Fruit fly (Drosophila melanogaster) whole organism, larva: Measurements from ENCODE around the gene CG10584.

Experiments
- noc ChIP-seq: fragments of 200-800 bp; sonication (Bioruptor generic); optimal IDR thresholded peaks from 3 replicates; lab custom pipeline; 2019; ENCODE audit warnings: missing biosample characterization, mild to moderate bottlenecking, missing genetic modification characterization, moderate library complexity

The CG10584 gene

DNA sequence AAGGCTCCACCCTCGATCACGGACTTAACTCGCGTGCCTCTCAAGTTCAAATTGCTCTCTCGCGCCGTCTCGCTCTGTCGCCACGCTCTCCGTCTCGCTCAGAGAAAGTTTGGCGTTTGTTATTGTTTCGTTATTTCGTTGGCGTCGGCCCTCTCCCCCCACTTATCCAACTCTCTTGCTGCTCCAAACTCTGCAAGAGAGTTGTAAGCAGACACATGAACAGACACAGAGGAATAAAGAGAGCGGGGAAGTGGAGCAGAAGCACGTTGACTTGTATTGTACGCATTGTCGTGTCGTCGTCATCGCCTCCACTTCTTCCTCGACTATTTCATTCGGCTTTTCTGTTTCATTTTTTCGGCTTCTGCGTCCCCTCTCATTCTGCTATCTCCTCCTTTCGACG is 7.8 kb downstream of the CG10584 start:
- no peak for TF ChIP-seq noc (tag; lab: Kevin White, UChicago)

DNA sequence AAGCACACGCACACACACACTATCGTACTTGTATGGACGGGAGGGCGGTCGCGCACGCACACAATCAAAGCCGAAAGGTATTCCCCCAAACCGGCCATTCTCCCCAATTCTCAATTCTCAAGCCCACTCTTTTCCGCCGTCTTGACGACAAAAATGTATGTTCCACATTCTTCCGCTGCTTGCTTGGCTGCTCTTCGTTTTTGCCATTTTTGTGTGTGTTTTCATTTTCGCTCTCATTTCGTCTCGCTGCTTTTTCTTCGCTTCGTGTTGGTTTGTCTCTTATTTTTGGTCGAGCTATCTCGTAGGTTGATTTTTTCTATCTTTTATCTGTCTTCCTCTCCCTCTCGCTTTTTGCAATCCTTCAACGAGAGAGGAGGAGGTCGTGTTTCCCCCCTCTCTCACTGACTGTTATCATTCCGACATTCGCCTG is 16.6 kb downstream of the CG10584 start:
- no peak for TF ChIP-seq noc (tag; lab: Kevin White, UChicago)

DNA sequence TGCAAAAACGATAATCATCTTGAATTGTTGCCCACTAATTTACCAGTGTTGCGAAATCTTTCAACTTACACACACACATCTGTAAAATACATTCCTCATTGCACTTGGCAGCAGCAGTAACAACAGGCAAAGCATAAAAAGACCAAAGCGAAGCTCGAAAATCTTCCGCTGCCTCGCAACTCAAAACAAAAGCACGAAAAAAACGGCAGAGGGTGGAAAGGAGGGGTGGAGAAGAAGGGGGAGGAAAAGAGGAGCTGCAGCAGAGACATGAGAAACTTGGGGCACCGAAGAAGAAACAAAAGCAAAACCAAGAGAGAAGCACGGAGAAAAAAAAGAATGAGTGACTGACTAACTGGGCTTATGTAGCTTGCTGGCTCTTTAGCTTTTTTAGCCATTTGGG is 17.7 kb downstream of the CG10584 start:
- TF ChIP-seq noc (tag; lab: Kevin White, UChicago): no peak

DNA sequence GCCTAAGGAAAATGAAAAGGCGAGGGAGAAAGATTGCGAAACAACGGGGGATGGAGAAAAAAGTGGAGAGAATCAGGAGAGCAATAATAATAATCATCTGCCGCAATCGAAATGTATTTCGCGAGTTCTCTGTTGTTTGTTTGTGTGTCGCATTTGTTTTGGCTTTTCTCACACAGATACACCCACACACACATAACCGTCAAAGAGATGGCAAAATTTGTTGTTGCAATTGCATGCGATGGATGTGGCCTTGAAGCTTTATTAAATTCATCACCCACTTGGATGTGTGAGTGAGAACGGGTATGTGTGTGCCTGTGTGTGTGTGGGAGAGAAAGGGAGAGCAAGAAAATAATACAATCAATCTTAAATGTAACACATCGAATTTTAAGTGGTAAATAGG is 19.5 kb downstream of the CG10584 start:
- TF ChIP-seq noc (tag; lab: Kevin White, UChicago): no peak

DNA sequence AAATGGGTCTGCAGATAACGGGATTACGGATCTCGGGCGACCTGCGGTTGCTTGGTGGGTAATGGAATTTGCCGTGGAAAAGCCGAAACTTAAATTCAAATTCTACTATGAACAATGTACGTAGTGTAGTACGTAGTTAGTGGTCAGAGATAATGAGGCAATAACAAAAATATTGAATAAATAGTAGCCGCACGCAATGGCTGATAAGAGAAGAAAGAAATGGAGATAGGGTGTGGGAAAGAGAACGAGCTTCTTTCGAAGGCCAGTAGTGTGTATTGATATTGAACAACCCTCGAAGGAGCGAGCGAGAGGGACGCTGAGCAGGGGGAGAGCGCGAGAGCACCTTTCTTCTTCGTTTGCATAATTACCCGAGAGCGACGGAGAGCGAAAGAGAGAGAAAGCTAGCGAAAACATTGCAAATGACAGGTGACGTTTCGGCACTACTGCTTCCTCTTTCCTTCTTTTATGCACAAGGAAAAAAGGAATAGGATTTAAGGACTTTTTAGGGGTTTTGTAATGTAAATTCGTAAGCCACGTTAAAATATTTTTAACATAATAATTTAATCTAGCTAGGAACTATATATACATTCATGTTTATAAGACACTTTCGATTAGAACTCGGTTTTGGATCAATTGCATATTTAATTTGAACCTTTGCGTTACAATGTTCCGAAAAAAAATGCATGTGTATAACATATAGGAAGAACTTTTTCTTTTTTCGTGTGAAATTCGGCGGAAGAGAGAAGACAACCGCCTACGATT is 20.1 kb downstream of the CG10584 start:
- peak; percentile 17 for TF ChIP-seq noc (tag; lab: Kevin White, UChicago)

DNA sequence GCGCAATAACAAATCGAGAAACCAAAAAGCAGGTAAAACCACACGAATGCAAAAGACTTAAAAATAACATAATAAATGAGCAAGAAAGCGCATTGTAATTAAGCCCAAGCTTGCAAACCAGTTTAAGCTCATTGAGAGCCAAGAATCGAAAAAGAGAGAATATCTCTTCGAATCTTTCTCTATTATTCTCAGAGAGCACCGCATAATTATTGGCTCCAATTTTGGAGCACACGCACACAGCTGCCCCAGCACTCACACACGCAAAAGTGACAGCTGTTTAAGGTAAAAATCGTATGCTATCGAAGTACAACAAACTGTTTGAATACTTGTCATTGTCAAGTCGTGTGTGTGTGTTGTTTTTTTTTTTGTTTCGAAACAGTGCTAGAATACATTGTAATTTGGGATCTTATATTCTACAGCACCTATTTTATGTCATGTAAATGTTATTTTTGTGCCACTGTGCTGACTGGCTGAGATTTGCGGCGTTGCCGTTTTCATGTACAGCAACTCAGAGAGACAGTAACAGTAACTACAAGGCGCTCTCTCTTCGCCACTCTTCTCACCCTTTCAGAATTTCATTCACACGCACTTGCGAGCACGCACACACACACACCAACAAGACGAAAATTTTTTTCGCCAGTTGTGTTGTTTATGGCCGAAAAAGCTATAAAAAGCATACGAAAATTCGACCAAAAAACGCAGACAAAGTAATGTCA is 21.6 kb downstream of the CG10584 start:
- no peak for TF ChIP-seq noc (tag; lab: Kevin White, UChicago)

DNA sequence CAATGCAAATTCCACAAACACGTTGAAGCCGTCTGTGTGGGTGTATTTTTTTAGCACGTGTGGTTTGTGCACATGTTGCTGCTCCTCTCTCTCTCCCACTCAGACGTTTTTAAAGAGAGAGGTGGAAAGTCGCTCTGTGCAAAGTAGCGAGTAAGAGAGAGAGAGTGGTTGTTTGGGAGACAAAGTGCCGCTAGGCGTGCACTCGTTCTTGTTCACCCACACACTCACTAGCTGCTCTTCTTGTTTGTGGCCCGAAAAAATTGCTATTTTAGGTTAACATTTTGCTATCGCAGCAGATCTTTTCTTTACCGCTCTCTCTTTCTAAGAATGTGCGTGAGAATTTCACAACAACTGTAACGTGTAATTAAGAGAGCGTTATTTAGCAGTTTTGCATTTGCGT is 22.3 kb downstream of the CG10584 start:
- TF ChIP-seq noc (tag; lab: Kevin White, UChicago): no peak

DNA sequence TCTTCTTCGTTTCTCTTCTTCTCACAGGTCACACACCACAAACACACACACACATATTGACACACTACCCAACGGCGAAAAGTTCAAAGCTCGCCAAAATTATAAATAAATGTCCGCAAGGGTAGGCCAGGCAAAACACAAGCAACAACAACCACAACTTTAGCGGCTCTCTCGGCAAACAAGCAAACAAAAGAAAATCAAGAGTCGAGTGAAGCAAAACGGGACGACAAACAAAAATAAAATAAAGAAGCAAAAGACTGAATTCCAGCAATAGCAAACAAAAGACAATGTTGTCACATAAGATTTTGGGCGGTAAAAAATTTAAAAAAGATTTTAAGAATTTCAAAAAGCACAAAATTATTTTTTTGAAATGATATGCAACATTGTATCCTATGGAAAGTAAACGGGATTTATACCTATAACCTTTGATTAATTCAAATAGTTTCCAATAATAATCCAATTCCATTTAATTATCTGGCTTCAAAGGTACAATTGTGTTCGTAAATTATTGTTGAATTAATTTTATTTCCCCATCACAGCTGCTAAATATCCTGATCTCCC is 22.8 kb downstream of the CG10584 start:
- TF ChIP-seq noc (tag; lab: Kevin White, UChicago): no peak

DNA sequence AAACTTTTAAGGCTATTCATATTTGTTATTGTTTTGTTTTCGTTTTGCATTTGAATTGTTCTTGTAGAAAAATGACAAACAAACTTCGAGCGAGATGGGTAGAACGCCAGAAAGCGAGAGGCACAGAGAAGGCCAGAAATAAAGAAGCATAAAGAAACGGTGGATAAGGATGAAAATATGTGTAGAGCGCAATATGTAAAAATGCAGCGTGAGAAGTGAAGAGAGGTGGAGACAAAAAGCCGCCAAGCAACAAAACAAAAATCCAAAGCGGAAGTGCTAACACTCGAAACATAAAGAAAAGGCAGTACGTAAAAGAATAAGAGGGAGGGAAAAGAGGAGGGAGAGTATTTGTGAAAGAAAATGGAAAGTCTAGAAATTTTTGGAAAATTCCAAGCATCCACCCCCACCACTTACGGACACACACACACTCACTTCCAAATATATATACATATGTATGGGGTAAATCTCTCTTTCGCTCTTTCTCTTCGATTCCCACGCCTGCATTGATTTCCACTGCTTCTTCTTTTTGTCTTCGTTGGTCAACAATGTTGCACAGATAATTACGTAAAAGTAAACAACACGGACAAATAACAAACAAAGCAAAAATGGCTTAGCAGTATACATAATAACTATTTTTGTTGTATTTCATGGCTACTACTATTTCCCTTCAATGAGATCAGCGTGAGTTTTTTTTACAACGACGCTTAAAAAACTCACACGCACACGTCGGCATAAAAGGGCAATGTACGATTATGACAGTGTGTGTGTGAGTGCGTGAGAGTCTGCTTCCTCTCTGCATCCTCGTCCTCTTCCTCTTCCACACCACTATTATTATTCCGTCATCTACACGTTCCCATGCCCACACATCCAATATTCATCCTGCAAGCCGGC is 23.6 kb downstream of the CG10584 start:
- TF ChIP-seq noc (tag; lab: Kevin White, UChicago): no peak

DNA sequence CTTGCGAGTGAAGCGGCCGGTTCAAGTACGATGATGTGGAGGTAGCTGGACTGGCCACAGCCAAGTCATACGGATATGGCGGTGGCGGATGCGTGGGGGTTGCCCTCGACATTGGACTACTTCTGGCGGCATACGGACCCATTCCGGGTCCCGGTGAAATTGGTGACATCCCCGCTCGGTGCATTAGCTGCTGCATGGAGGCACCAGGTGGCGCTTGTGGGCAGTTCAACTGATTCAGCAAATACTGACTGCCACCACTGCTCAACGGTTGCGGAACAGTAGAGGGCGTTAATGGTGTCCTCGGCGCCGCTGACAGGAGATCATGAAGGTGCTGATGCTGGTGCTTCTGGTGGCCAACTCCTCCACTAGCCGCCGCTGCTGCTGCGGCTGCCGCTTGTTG is 31.5 kb downstream of the CG10584 start:
- no peak for TF ChIP-seq noc (tag; lab: Kevin White, UChicago)

DNA sequence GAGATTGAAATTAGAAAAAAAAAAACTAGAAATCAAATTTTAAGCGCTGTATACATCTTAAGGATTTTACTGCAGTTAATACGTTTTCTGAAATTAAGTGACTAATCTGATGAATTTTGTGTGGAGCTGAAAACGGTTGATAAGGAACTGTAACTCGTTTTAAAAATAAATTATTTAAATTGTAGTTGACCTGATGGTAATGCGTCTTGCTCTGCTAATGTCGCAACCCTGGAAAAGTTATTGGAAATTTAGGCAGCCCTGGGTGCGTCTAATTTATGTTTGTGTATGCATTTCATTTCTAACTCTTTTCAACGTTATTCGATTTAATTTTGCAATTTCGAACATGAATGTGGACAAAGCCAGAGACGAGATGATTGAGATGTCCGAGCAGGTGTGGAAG is 39.8 kb downstream of the CG10584 start, which contains the start of gene CG12984:
CG12984 (plus strand) TSS at position 301 of the 400 bp plus-strand sequence.
- no peak for TF ChIP-seq noc (tag; lab: Kevin White, UChicago)

DNA sequence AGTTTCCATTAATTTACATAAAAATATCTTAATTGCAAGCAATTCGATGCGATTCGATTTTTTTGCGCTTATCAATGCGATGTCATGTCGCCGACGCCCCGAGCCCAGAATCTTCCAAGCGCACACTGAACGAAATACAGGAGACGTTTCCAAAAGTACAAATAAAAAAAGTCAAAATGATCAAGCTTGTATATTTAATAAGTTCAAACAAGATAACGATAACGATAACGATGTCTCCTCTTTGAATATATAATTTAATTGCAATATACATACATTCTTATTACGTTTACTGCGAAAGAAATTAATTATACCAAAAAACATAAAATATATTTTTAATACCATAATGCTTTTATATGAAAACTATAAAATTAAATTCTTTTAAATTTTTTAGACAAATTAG is 40.9 kb downstream of the CG10584 start:
- TF ChIP-seq noc (tag; lab: Kevin White, UChicago): no peak

DNA sequence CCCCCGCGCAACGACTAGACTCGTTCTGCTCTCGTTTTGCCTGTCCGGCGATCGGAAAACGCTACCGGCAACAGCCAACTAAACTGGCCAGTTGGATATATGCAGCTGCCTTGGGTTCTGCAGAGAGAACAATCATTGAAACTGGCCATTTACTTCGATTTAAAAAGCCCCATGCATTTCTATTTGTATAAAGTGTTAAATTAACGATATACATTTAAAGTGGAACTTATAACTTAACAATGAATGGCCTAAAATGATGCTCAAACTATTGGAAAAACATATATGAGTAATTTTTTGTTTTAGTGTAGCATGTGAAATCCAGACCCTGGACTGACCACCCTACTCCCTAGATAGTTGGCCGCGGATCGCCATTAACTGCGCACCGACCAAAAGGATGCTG is 42.3 kb downstream of the CG10584 start:
- TF ChIP-seq noc (tag; lab: Kevin White, UChicago): no peak

DNA sequence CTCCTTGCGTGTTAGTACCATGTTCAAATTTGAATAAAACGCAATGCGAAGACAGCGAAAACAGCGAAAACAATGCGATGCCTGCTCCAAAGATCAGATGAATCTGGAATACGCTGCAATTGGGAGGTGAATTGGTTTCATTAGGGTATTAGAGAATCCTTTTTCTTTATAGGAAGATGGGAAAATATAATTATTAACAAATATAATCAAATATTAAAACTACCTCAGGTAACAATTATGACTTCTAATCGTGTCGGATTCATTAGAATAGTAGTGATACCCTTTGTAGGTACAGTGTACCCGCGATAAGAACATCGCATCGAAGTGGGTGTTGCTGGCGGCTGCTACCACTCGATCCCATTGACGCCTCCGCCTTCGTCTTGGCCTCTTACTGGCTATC is 43.3 kb downstream of the CG10584 start:
- TF ChIP-seq noc (tag; lab: Kevin White, UChicago): no peak

DNA sequence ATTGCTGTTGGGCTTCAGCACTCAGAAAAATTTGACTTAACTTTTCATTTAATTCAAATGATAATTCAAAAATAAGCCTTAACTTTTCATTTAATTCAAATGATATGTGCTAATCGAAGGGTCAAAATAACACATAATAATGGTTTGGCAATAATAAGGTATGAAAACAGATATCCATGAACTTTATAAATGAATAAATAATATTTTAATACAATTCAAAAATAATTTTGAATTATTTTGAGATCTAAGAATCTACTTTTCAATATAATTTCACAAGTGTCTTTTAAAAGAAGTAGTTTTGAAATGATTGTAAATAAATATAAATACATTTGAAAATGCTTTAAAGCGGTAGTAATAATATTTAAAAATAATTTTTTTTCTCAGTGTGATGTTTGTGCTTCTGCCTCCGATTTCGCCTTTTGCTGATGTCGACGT is 44.2 kb downstream of the CG10584 start:
- TF ChIP-seq noc (tag; lab: Kevin White, UChicago): no peak
